Fruit fly (Drosophila melanogaster) whole organism, prepupa: ENCODE measurements around the gene CG31612.

ENCODE experiments used
- Blimp-1 ChIP-seq: fragments of 200-800 bp; sonication (Bioruptor generic); optimal IDR thresholded peaks from 3 replicates; lab custom pipeline; 2017; ENCODE audit warnings: missing biosample characterization, missing genetic modification characterization, mild to moderate bottlenecking, moderate library complexity, missing genetic modification reagents
- CG10669 ChIP-seq: fragments of 200-800 bp; sonication (Bioruptor generic); optimal IDR thresholded peaks from 3 replicates; lab custom pipeline; 2018; ENCODE audit warnings: missing biosample characterization, mild to moderate bottlenecking, missing genetic modification characterization, moderate library complexity
- CG1621 ChIP-seq: fragments of 200-800 bp; sonication (Bioruptor generic); optimal IDR thresholded peaks from 3 replicates; lab custom pipeline; 2018; ENCODE audit warnings: missing biosample characterization, mild to moderate bottlenecking, missing genetic modification characterization
- CG3032 ChIP-seq: fragments of 200-800 bp; optimal IDR thresholded peaks from 2 replicates; lab custom pipeline; 2019; ENCODE audit warnings: missing biosample characterization, mild to moderate bottlenecking, missing genetic modification characterization, moderate library complexity
- CG3919 ChIP-seq: fragments of 200-800 bp; sonication (Bioruptor generic); optimal IDR thresholded peaks from 3 replicates; lab custom pipeline; 2016; ENCODE audit warnings: missing biosample characterization, missing genetic modification characterization
- CG6163 ChIP-seq: fragments of 200-800 bp; sonication (Bioruptor generic); IDR thresholded peaks from 3 replicates; pipeline ENCODE4 v1.3.6; 2022; ENCODE audit warnings: missing biosample characterization, missing genetic modification characterization
- CG6276 ChIP-seq: fragments of 200-800 bp; sonication (Bioruptor generic); optimal IDR thresholded peaks from 2 replicates; lab custom pipeline; 2017; ENCODE audit warnings: missing biosample characterization, mild to moderate bottlenecking, missing genetic modification characterization
- CG6792 ChIP-seq: fragments of 200-800 bp; sonication (Bioruptor generic); optimal IDR thresholded peaks from 3 replicates; lab custom pipeline; 2016; ENCODE audit warnings: missing biosample characterization, missing genetic modification characterization
- CG6808 ChIP-seq: fragments of 200-800 bp; sonication (Bioruptor generic); optimal IDR thresholded peaks from 3 replicates; lab custom pipeline; 2017; ENCODE audit warnings: missing biosample characterization, missing genetic modification characterization, mild to moderate bottlenecking, moderate library complexity, missing genetic modification reagents
- CG6854 ChIP-seq: fragments of 200-800 bp; sonication (Bioruptor generic); optimal IDR thresholded peaks from 2 replicates; lab custom pipeline; 2017; ENCODE audit warnings: missing biosample characterization, mild to moderate bottlenecking, missing genetic modification characterization
- CG7368 ChIP-seq: fragments of 200-800 bp; sonication (Bioruptor generic); optimal IDR thresholded peaks from 3 replicates; lab custom pipeline; 2016; ENCODE audit warnings: missing biosample characterization, missing genetic modification characterization
- CG9139 ChIP-seq: fragments of 200-800 bp; sonication (Bioruptor generic); optimal IDR thresholded peaks from 3 replicates; lab custom pipeline; 2017; ENCODE audit warnings: missing biosample characterization, mild to moderate bottlenecking, missing genetic modification characterization
- Eip75B ChIP-seq: fragments of 200-800 bp; sonication (Bioruptor generic); optimal IDR thresholded peaks from 3 replicates; lab custom pipeline; 2016; ENCODE audit warnings: missing biosample characterization, missing genetic modification characterization
- Eip78C ChIP-seq: fragments of 200-800 bp; sonication (Bioruptor generic); peaks from one replicate; lab custom pipeline; 2016; ENCODE audit warnings: missing biosample characterization, missing genetic modification characterization
- Eip93F ChIP-seq: fragments of 200-800 bp; sonication (Bioruptor generic); optimal IDR thresholded peaks from 2 replicates; lab custom pipeline; 2016; ENCODE audit warnings: missing biosample characterization, mild to moderate bottlenecking, missing genetic modification characterization
- Ets96B ChIP-seq: fragments of 200-800 bp; optimal IDR thresholded peaks from 2 replicates; lab custom pipeline; 2019; ENCODE audit warnings: missing biosample characterization, mild to moderate bottlenecking, missing genetic modification characterization, moderate library complexity
- Hr38 ChIP-seq: sonication (Bioruptor generic); optimal IDR thresholded peaks from 2 replicates; lab custom pipeline; 2016; ENCODE audit warnings: missing biosample characterization, missing genetic modification characterization
- OdsH ChIP-seq: fragments of 200-800 bp; sonication (Bioruptor generic); optimal IDR thresholded peaks from 3 replicates; lab custom pipeline; 2016; ENCODE audit warnings: missing biosample characterization, missing genetic modification characterization
- Smox ChIP-seq: fragments of 200-800 bp; sonication (Bioruptor generic); optimal IDR thresholded peaks from 3 replicates; lab custom pipeline; 2016; ENCODE audit warnings: missing biosample characterization, missing genetic modification characterization
- Sox102F ChIP-seq: fragments of 200-800 bp; sonication (Bioruptor generic); optimal IDR thresholded peaks from 2 replicates; lab custom pipeline; 2016; ENCODE audit warnings: missing biosample characterization, mild to moderate bottlenecking, missing genetic modification characterization
- Sox14 ChIP-seq: fragments of 200-800 bp; sonication (Bioruptor generic); optimal IDR thresholded peaks from 3 replicates; lab custom pipeline; 2016; ENCODE audit warnings: missing biosample characterization, missing genetic modification characterization
- acj6 ChIP-seq: fragments of 200-800 bp; sonication (Bioruptor generic); optimal IDR thresholded peaks from 3 replicates; lab custom pipeline; 2016; ENCODE audit warnings: missing biosample characterization, missing genetic modification characterization
- cyc ChIP-seq: fragments of 200-800 bp; sonication (Bioruptor generic); optimal IDR thresholded peaks from 3 replicates; lab custom pipeline; 2016; ENCODE audit warnings: missing biosample characterization, missing genetic modification characterization
- dac ChIP-seq: fragments of 200-800 bp; sonication (Bioruptor generic); optimal IDR thresholded peaks from 2 replicates; lab custom pipeline; 2017; ENCODE audit warnings: missing biosample characterization, mild to moderate bottlenecking, missing genetic modification characterization
- dsx ChIP-seq: fragments of 200-800 bp; optimal IDR thresholded peaks from 3 replicates; lab custom pipeline; 2019; ENCODE audit warnings: missing biosample characterization, mild to moderate bottlenecking, missing genetic modification characterization, moderate library complexity; ENCODE audit not compliant: poor library complexity, severe bottlenecking
- eg ChIP-seq: fragments of 200-800 bp; sonication (Bioruptor generic); IDR thresholded peaks from 3 replicates; pipeline ENCODE4 v1.3.6; 2022; ENCODE audit warnings: missing biosample characterization, missing genetic modification characterization
- fd59A ChIP-seq: fragments of 200-800 bp; sonication (Bioruptor generic); optimal IDR thresholded peaks from 2 replicates; lab custom pipeline; 2017; ENCODE audit warnings: missing biosample characterization, mild to moderate bottlenecking, missing genetic modification characterization, missing genetic modification reagents
- fd85E ChIP-seq: fragments of 200-800 bp; sonication (Bioruptor generic); optimal IDR thresholded peaks from 3 replicates; lab custom pipeline; 2016; ENCODE audit warnings: missing biosample characterization, missing genetic modification characterization
- fkh ChIP-seq: fragments of 200-800 bp; sonication (Bioruptor generic); optimal IDR thresholded peaks from 3 replicates; lab custom pipeline; 2017; ENCODE audit warnings: missing biosample characterization, mild to moderate bottlenecking, missing genetic modification characterization, moderate library complexity
- lz ChIP-seq: fragments of 200-800 bp; sonication (Bioruptor generic); optimal IDR thresholded peaks from 3 replicates; lab custom pipeline; 2016; ENCODE audit warnings: missing biosample characterization, missing genetic modification characterization
- net ChIP-seq: fragments of 200-800 bp; sonication (Bioruptor generic); optimal IDR thresholded peaks from 3 replicates; lab custom pipeline; 2016; ENCODE audit warnings: missing biosample characterization, missing genetic modification characterization
- salr ChIP-seq, 2 experiments: fragments of 200-800 bp; sonication (Bioruptor generic); optimal IDR thresholded peaks; 3 replicates each; lab custom pipeline; 2016 to 2018; ENCODE audit warnings: missing biosample characterization in 2 of 2, missing genetic modification characterization in 2 of 2, mild to moderate bottlenecking in 1 of 2
- ss ChIP-seq, 2 experiments: fragments of 200-800 bp; sonication (Bioruptor generic); optimal IDR thresholded peaks; 2 replicates in 1 of 2; 3 replicates in 1 of 2; lab custom pipeline; 2017 to 2018; ENCODE audit warnings: mild to moderate bottlenecking in 2 of 2, missing biosample characterization in 2 of 2, missing genetic modification characterization in 2 of 2, moderate library complexity in 1 of 2
- svp ChIP-seq: fragments of 200-800 bp; sonication (Bioruptor generic); peaks from one replicate; lab custom pipeline; 2016; ENCODE audit warnings: missing biosample characterization, missing genetic modification characterization
- topi ChIP-seq: fragments of 200-800 bp; sonication (Bioruptor generic); optimal IDR thresholded peaks from 3 replicates; lab custom pipeline; 2016; ENCODE audit warnings: missing biosample characterization, missing genetic modification characterization
- vri ChIP-seq: fragments of 200-800 bp; sonication (Bioruptor generic); optimal IDR thresholded peaks from 3 replicates; lab custom pipeline; 2016; ENCODE audit warnings: missing biosample characterization, mild to moderate bottlenecking, missing genetic modification characterization

CG31612 gene

dm6 chr2L:21830317-21830716, 35.1 kb upstream of the CG31612 start:
- no peak for TF ChIP-seq topi
- no peak for TF ChIP-seq Hr38 (GFP tag; lab: Kevin White, UChicago)
- no peak for TF ChIP-seq fd85E (GFP tag; lab: Kevin White, UChicago)
- no peak for TF ChIP-seq net (GFP tag; lab: Kevin White, UChicago)

- TF ChIP-seq Eip78C = peak; percentile 29
- no peak for TF ChIP-seq Sox102F (GFP tag; lab: Kevin White, UChicago)
- TF ChIP-seq svp = peak; percentile 77
Observed at dm6 chr2L:21828791-21829184, 33.5 kb upstream of the CG31612 start.

dm6 chr2L:21827900-21828790, 32.9 kb upstream of the CG31612 start, which contains the start of gene tsh:
tsh (plus strand) TSS chr2L:21828593.
- TF ChIP-seq Eip78C (peak; percentile 52), eg (GFP tag; lab: Robert Waterston, UW) (no peak), Eip93F (no peak), CG6854 (no peak), cyc (GFP tag; lab: Kevin White, UChicago) (no peak), fd59A (GFP tag; lab: Kevin White, UChicago) (no peak), dsx (GFP tag; lab: Kevin White, UChicago) (no peak), lz (GFP tag; lab: Kevin White, UChicago) (no peak), net (GFP tag; lab: Kevin White, UChicago) (no peak), CG10669 (GFP tag; lab: Kevin White, UChicago) (no peak), CG3919 (GFP tag; lab: Kevin White, UChicago) (no peak), CG6792 (GFP tag; lab: Kevin White, UChicago) (no peak), Sox14 (GFP tag; lab: Kevin White, UChicago) (peak; percentile 1), fkh (GFP tag; lab: Kevin White, UChicago) (peak; percentile 33), fd85E (GFP tag; lab: Kevin White, UChicago) (no peak)

dm6 chr2L:21819386-21819785, 24.1 kb upstream of the CG31612 start:
- TF ChIP-seq CG6808 (GFP tag; lab: Kevin White, UChicago) = no peak
- TF ChIP-seq Blimp-1 (GFP tag; lab: Kevin White, UChicago) = no peak
- no peak for TF ChIP-seq CG7368
- no peak for TF ChIP-seq Smox (GFP tag; lab: Kevin White, UChicago)
- TF ChIP-seq Sox102F (GFP tag; lab: Kevin White, UChicago) = no peak
- TF ChIP-seq, all 60 proteins: peak for 0

- no peak for TF ChIP-seq Ets96B (tag; lab: Kevin White, UChicago)
- TF ChIP-seq ss (GFP tag; optimal IDR thresholded peaks at IDR 0.05; lab: Kevin White, UChicago) = peak in 1 of 2 experiments; percentile 77
- peak; percentile 75 for TF ChIP-seq dsx (GFP tag; lab: Kevin White, UChicago)
Observed at dm6 chr2L:21810098-21810497, 14.9 kb upstream of the CG31612 start.

- TF ChIP-seq OdsH (GFP tag; lab: Kevin White, UChicago) (no peak), vri (GFP tag; lab: Kevin White, UChicago) (no peak), CG3032 (tag; lab: Kevin White, UChicago) (no peak), cyc (GFP tag; lab: Kevin White, UChicago) (no peak), ss (GFP tag; optimal IDR thresholded peaks at IDR 0.05; lab: Kevin White, UChicago) (no peak), lz (GFP tag; lab: Kevin White, UChicago) (no peak), CG7368 (no peak), CG3919 (GFP tag; lab: Kevin White, UChicago) (no peak), CG1621 (tag; lab: Kevin White, UChicago) (no peak), CG6276 (GFP tag; lab: Kevin White, UChicago) (no peak), acj6 (GFP tag; lab: Kevin White, UChicago) (no peak), CG9139 (no peak), Smox (GFP tag; lab: Kevin White, UChicago) (no peak), salr (GFP tag; optimal IDR thresholded peaks at IDR 0.05; lab: Kevin White, UChicago) (no peak), fkh (GFP tag; lab: Kevin White, UChicago) (no peak), Hr38 (GFP tag; lab: Kevin White, UChicago) (no peak), CG6163 (GFP tag; lab: Robert Waterston, UW) (no peak), Eip75B (GFP tag; lab: Kevin White, UChicago) (no peak), dac (GFP tag; lab: Kevin White, UChicago) (no peak)
Observed at dm6 chr2L:21806875-21807274, 11.6 kb upstream of the CG31612 start.
